Fruit fly (Drosophila melanogaster): ENCODE data around the gene GCS2beta.

DNA sequence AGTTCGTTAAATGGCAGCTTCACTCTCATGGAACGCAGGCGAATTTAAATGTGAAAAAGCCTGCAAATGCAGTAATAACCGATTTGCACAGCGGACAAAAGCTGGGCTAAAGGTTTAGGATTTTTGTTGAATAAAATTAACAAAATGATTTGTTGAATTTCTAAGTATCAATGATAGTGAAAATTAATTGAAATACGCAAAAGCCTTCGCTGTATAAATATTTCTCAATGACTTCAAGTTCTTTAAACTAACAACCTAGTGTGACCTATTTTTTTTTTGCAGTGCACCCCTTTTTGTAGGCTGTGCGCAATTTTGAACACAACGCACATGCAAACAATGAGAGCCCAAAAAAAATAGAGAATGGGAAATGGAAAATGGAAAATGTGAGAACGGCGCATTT is 17.2 kb downstream of the GCS2beta start:
- TF ChIP-seq gl (tag; optimal IDR thresholded peaks at IDR 0.05) (no peak), CG12605 (GFP tag; IDR thresholded peaks at IDR 0.05) (peak; percentile 38; the same call in 1 of the 2 replicates), CG8159 (tag; optimal IDR thresholded peaks at IDR 0.05) (peak; percentile 44), CG34367 (tag; optimal IDR thresholded peaks at IDR 0.05) (peak; percentile 28), D1 (tag; optimal IDR thresholded peaks at IDR 0.05) (no peak), CG17806 (tag; optimal IDR thresholded peaks at IDR 0.05) (peak; percentile 36), Ets98B (GFP tag; IDR thresholded peaks at IDR 0.05) (no peak; the same call in 1 of the 2 replicates), CG15710 (tag; optimal IDR thresholded peaks at IDR 0.05) (peak; percentile 49), EcR (GFP tag; optimal IDR thresholded peaks at IDR 0.05) (no peak), CG8301 (tag; optimal IDR thresholded peaks at IDR 0.05) (peak; percentile 54), Pif1B (GFP tag; optimal IDR thresholded peaks at IDR 0.05) (no peak), Pif1A (GFP tag; optimal IDR thresholded peaks at IDR 0.05) (peak; percentile 34), CG14655 (GFP tag; optimal IDR thresholded peaks at IDR 0.05) (peak; percentile 56), CG13204 (GFP tag; optimal IDR thresholded peaks at IDR 0.05) (no peak)

Measured in whole organism, pupa.